Fruit fly (Drosophila melanogaster) whole organism, wandering third instar larva: ENCODE measurements around the gene CG15382.

Experiments used
- Dif ChIP-seq: fragments of 200-275, 200-300 bp; sonication (Bioruptor generic); optimal IDR thresholded peaks from 2 replicates; lab custom pipeline; 2018; ENCODE audit warnings: missing biosample characterization, missing genetic modification characterization; ENCODE audit not compliant: partially characterized antibody
- Hnf4 ChIP-seq: fragments of 200-800 bp; sonication (Bioruptor generic); optimal IDR thresholded peaks from 2 replicates; lab custom pipeline; 2016; ENCODE audit warnings: missing biosample characterization, mild to moderate bottlenecking, missing genetic modification characterization
- Mio ChIP-seq: sonication (Bioruptor generic); optimal IDR thresholded peaks from 2 replicates; lab custom pipeline; 2016; ENCODE audit warnings: missing biosample characterization, missing genetic modification characterization
- Rel ChIP-seq, 2 experiments: fragments of 200-800 bp; sonication (Bioruptor generic) in 1 of 2; optimal IDR thresholded peaks; 2 replicates in 1 of 2; 3 replicates in 1 of 2; lab custom pipeline; 2016 to 2019; ENCODE audit warnings: mild to moderate bottlenecking in 2 of 2, missing biosample characterization in 2 of 2, missing genetic modification characterization in 2 of 2, moderate library complexity in 1 of 2
- br ChIP-seq: fragments of 200-800 bp; sonication (Bioruptor generic); optimal IDR thresholded peaks from 2 replicates; lab custom pipeline; 2016; ENCODE audit warnings: missing biosample characterization, missing genetic modification characterization
- foxo ChIP-seq, 2 experiments: fragments of 200-800 bp; sonication (Bioruptor generic); optimal IDR thresholded peaks; 2 replicates in 1 of 2; 3 replicates in 1 of 2; lab custom pipeline; 2016 to 2017; ENCODE audit warnings: missing biosample characterization in 2 of 2, missing genetic modification characterization in 2 of 2
- pan ChIP-seq: fragments of >200 bp; optimal IDR thresholded peaks from 2 replicates; lab custom pipeline; 2017
- psq ChIP-seq: fragments of 200-800 bp; sonication (Bioruptor generic); optimal IDR thresholded peaks from 3 replicates; lab custom pipeline; 2017; ENCODE audit warnings: missing biosample characterization, mild to moderate bottlenecking, missing genetic modification characterization, moderate library complexity
- sage ChIP-seq: fragments of 200-800 bp; sonication (Bioruptor generic); optimal IDR thresholded peaks from 2 replicates; lab custom pipeline; 2016; ENCODE audit warnings: missing biosample characterization, mild to moderate bottlenecking, missing genetic modification characterization

DNA sequence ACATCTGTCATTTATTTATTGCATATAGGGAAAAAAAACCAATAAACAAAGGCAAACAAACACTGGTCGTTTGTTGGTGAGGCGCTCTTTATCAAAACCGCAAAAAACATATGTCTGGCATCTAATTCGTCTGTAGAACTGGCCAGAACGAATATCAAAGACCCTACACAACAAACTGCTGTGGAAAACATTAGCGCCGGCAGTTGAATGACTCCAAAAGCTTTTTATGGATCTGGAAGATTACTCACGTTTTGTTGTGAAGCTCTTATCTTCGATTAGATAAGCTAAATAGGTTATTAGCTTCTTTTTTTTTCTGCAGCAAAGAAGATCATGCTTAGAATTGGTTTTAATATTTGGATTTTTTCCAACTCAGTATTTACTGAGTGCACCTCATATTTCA lies 22.5 kb upstream of the CG15382 start:
- TF ChIP-seq Mio (GFP tag; lab: Kevin White, UChicago) (no peak), psq (GFP tag; lab: Kevin White, UChicago) (no peak), Hnf4 (GFP tag; lab: Kevin White, UChicago) (no peak), pan (lab: Kevin White, UChicago) (no peak), Rel (GFP tag; optimal IDR thresholded peaks at IDR 0.05; lab: Kevin White, UChicago) (no peak), Rel (tag; optimal IDR thresholded peaks at IDR 0.05; lab: Kevin White, UChicago) (no peak), foxo (GFP tag; optimal IDR thresholded peaks at IDR 0.05; lab: Kevin White, UChicago) (no peak), br (GFP tag; lab: Kevin White, UChicago) (no peak), sage (GFP tag; lab: Kevin White, UChicago) (no peak), Dif (GFP tag; lab: Kevin White, UChicago) (no peak)
